Worm (Caenorhabditis elegans): ENCODE measurements around the gene irg-3.

DNA sequence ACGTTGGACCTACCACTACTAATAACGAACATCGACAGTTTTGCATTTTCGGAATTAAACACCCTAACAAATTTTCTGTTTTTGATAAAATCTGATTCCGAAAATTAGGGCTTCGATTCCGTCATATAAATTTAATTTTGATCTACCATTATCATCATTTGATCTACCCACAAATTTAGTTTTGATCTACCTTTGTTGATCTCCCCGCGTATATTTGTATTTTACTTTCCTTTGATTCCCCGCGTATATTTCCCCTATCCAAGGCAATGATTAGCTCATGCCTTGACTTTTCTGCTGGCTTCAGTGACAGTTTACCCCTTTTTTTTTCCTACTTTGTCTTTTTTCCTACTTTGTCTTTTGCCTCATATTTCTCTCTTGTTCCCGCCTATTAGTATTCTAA is 2.6 kb upstream of the irg-3 start:
- TF ChIP-seq nhr-237 (tag; optimal IDR thresholded peaks at IDR 0.05), result no peak
- TF ChIP-seq vab-7 (GFP tag; IDR thresholded peaks at IDR 0.05), result no peak
- no peak for TF ChIP-seq fos-1 (tag; optimal IDR thresholded peaks at IDR 0.05)
- no peak for TF ChIP-seq unc-62 (GFP tag; optimal IDR thresholded peaks at IDR 0.05 in 1 of 2)
- no peak for TF ChIP-seq unc-62 (tag; optimal IDR thresholded peaks at IDR 0.05)
- TF ChIP-seq zfp-3 (GFP tag; conservative IDR thresholded peaks at IDR 0.05), result no peak
- no peak for TF ChIP-seq snpc-4 (tag; optimal IDR thresholded peaks at IDR 0.05)
- no peak for TF ChIP-seq ama-1 (optimal IDR thresholded peaks at IDR 0.05)
- no peak for TF ChIP-seq hlh-11 (tag; optimal IDR thresholded peaks at IDR 0.05)
- no peak for TF ChIP-seq dve-1 (tag; optimal IDR thresholded peaks at IDR 0.05; ENCODE audit: insufficient read depth)
